Worm (Caenorhabditis elegans): ENCODE data around the gene D1054.10.

Gene D1054.10

DNA sequence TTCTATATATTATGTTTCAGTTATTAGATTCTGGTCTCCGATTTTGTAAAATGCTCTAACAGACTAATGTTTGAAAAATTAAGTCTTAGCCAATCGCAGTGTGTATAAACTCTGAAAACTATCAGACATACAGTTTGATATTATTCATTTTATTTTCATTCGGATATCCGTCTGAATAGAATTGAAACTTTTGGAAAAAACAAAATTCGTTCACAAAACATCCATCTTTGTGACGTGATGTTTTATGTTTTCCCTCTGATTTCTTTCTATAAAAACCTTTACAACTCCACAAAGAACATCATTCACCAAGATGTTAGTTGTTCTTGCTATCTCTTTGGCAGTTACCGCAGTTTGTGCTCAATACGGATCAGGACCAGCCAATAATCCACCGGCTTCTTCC is 823 bp upstream of the D1054.10 start, which contains the start of gene ule-3:
Gene ule-3, plus strand, starts transcription at position 301 of the 400 bp plus-strand sequence.
- TF ChIP-seq cog-1 (tag; optimal IDR thresholded peaks at IDR 0.05) (no peak), T22C8.4 (GFP tag; IDR thresholded peaks at IDR 0.05) (no peak)

DNA sequence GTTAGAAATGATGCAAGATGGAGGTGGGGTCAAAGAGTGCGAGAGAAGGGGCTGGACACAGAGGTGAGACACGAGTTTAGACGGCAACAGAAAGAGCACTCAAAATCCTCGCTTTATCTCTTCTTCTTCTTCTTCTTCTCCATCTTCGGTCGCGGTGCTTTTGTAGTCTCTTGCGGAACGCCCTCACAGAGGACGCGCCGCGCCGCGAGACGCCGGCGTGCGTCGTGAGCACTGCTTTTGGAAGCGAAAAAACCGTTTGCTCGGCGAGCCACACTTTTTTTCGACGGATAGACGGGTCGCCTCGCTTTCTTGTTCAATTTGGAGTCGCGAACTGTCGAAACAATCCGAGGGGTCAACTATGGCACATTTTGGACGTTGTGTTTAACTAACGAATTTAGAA is 1.8 kb downstream of the D1054.10 start, which contains the start of gene D1054.9:
Gene D1054.9, minus strand, starts transcription at position 137 of the 400 bp plus-strand sequence.
- TF ChIP-seq ztf-29 (GFP tag; IDR thresholded peaks at IDR 0.05) (no peak), flt-1 (GFP tag; IDR thresholded peaks at IDR 0.05) (no peak), tab-1 (GFP tag; IDR thresholded peaks at IDR 0.05) (no peak), med-1 (GFP tag; optimal IDR thresholded peaks at IDR 0.05; ENCODE audit: insufficient read depth) (no peak), ref-1 (GFP tag; conservative IDR thresholded peaks at IDR 0.05) (no peak), T22C8.4 (GFP tag; IDR thresholded peaks at IDR 0.05) (no peak), ztf-23 (GFP tag; IDR thresholded peaks at IDR 0.05) (no peak), cog-1 (tag; optimal IDR thresholded peaks at IDR 0.05) (no peak), klf-2 (GFP tag; conservative IDR thresholded peaks at IDR 0.05) (no peak)

DNA sequence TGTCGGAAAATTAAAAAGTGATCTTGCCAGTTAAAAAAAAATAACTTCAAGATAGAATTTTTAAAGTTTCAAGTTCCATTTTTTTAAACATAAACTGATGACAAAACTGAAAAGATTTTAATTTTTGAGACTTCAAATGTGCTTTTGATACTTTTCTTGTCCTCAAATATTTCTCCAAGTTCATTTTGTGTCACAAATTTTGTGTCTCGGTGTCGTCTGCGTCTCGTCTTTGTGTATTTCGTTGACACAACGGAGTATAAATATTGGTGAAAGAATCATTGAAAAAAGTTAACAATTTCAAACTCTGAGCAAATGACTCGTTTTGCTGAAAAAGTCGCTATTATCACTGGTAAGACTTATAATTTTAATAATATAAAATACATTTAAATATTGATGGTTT is 8.7 kb downstream of the D1054.10 start, which contains the start of gene D1054.8:
Gene D1054.8, plus strand, starts transcription at position 301 of the 400 bp plus-strand sequence.
- TF ChIP-seq ref-1 (GFP tag; conservative IDR thresholded peaks at IDR 0.05) (no peak), T22C8.4 (GFP tag; IDR thresholded peaks at IDR 0.05) (no peak), flt-1 (GFP tag; IDR thresholded peaks at IDR 0.05) (no peak), ztf-23 (GFP tag; IDR thresholded peaks at IDR 0.05) (no peak), ztf-29 (GFP tag; IDR thresholded peaks at IDR 0.05) (no peak), tab-1 (GFP tag; IDR thresholded peaks at IDR 0.05) (no peak), med-1 (GFP tag; optimal IDR thresholded peaks at IDR 0.05; ENCODE audit: insufficient read depth) (no peak), klf-2 (GFP tag; conservative IDR thresholded peaks at IDR 0.05) (no peak), cog-1 (tag; optimal IDR thresholded peaks at IDR 0.05) (no peak)

DNA sequence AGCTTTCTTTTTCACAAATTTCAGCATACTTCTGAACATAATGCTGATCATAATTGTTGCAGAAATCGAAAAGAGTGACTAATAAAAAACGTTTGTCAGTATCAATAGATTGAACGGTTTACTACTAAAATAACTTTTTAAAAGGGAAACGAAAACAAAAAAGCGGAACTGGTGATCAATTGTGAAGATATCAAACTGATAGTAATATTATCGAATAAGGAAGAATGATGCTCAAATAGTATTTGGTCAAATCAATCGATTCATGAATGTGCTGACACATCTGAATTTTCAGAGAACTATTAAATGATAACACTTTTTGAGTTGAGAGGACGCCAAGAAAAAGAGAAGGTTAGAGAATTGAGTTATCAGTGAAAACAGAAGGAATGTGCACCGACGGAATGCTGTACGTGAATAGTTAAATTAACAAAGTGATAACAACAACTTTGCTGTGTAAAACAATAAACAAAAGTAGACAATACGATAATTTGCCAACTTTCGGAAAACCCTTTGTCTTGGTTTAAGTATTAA is 16.1 kb downstream of the D1054.10 start, which contains the start of gene D1054.5:
Gene D1054.5, minus strand, starts transcription at position 51 of the 528 bp plus-strand sequence.
- TF ChIP-seq ztf-23 (GFP tag; IDR thresholded peaks at IDR 0.05): no peak
- TF ChIP-seq tab-1 (GFP tag; IDR thresholded peaks at IDR 0.05): no peak
- TF ChIP-seq ref-1 (GFP tag; conservative IDR thresholded peaks at IDR 0.05): no peak
- no peak for TF ChIP-seq ztf-29 (GFP tag; IDR thresholded peaks at IDR 0.05)
- TF ChIP-seq klf-2 (GFP tag; conservative IDR thresholded peaks at IDR 0.05): no peak
- TF ChIP-seq T22C8.4 (GFP tag; IDR thresholded peaks at IDR 0.05): no peak
- no peak for TF ChIP-seq cog-1 (tag; optimal IDR thresholded peaks at IDR 0.05)
- no peak for TF ChIP-seq flt-1 (GFP tag; IDR thresholded peaks at IDR 0.05)
- TF ChIP-seq med-1 (GFP tag; optimal IDR thresholded peaks at IDR 0.05; ENCODE audit: insufficient read depth): no peak

- TF ChIP-seq flt-1 (GFP tag; IDR thresholded peaks at IDR 0.05) (no peak), med-1 (GFP tag; optimal IDR thresholded peaks at IDR 0.05; ENCODE audit: insufficient read depth) (no peak), ref-1 (GFP tag; conservative IDR thresholded peaks at IDR 0.05) (no peak), klf-2 (GFP tag; conservative IDR thresholded peaks at IDR 0.05) (no peak), ztf-23 (GFP tag; IDR thresholded peaks at IDR 0.05) (no peak), cog-1 (tag; optimal IDR thresholded peaks at IDR 0.05) (no peak), T22C8.4 (GFP tag; IDR thresholded peaks at IDR 0.05) (no peak), ztf-29 (GFP tag; IDR thresholded peaks at IDR 0.05) (no peak), tab-1 (GFP tag; IDR thresholded peaks at IDR 0.05) (no peak)
Measured at ce11 chrV:10773216-10773615, 19.5 kb downstream of the D1054.10 start.

DNA sequence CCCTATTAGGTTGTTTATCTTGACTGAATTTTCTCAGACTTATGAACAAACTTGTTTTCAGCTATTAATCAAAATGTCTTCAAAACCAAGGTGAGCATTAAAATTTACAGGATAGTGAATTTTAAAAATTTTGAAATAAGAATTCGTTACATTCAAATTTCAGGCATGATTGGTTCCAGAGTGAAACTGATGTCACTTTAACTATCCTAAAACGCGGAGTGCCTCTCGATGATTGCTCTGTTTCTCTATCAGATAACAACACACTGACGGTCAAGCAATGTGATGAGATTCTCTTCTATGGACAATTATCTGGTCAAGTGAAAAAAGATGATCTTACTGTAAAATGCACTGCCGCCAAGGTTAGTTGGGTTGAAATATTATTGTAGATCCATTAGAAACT is 21.3 kb downstream of the D1054.10 start, which contains the start of gene D1054.3:
Gene D1054.3, plus strand, starts transcription at position 62 of the 400 bp plus-strand sequence.
- TF ChIP-seq T22C8.4 (GFP tag; IDR thresholded peaks at IDR 0.05): no peak
- TF ChIP-seq cog-1 (tag; optimal IDR thresholded peaks at IDR 0.05): no peak
- no peak for TF ChIP-seq ztf-23 (GFP tag; IDR thresholded peaks at IDR 0.05)
- TF ChIP-seq klf-2 (GFP tag; conservative IDR thresholded peaks at IDR 0.05): no peak

ce11 chrV:10770026-10770425 is 22.6 kb downstream of the D1054.10 start, which contains the start of the genes D1054.1 and pas-2:
TSS of gene D1054.1 (minus strand) at chrV:10770217.
TSS of gene pas-2 (plus strand) at chrV:10770368.
- no peak for TF ChIP-seq ztf-29 (GFP tag; IDR thresholded peaks at IDR 0.05)
- TF ChIP-seq cog-1 (tag; optimal IDR thresholded peaks at IDR 0.05): no peak
- no peak for TF ChIP-seq med-1 (GFP tag; optimal IDR thresholded peaks at IDR 0.05; ENCODE audit: insufficient read depth)
- TF ChIP-seq klf-2 (GFP tag; conservative IDR thresholded peaks at IDR 0.05): no peak
- TF ChIP-seq ztf-23 (GFP tag; IDR thresholded peaks at IDR 0.05): no peak
- TF ChIP-seq flt-1 (GFP tag; IDR thresholded peaks at IDR 0.05): no peak
- TF ChIP-seq tab-1 (GFP tag; IDR thresholded peaks at IDR 0.05): no peak
- TF ChIP-seq ref-1 (GFP tag; conservative IDR thresholded peaks at IDR 0.05): no peak
- no peak for TF ChIP-seq T22C8.4 (GFP tag; IDR thresholded peaks at IDR 0.05)

DNA sequence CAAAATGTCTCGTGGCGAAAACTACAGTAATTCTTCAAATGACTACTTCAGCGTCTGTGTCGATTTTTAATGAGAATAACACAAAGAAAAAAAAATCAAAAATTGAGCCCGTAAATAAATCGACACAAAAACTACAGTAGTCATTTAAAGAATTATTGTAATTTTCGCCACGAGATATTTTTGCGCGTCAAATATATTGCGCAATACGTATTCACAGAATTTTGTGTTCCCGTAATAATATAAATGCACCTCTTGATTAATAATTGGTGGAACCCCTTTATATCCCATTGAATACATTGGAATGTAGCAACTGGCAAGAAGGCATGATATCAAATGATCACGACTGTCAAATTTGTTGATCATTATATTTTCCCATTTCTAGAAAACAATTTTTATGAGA is 23.8 kb downstream of the D1054.10 start:
- TF ChIP-seq med-1 (GFP tag; optimal IDR thresholded peaks at IDR 0.05; ENCODE audit: insufficient read depth) (no peak), cog-1 (tag; optimal IDR thresholded peaks at IDR 0.05) (no peak), klf-2 (GFP tag; conservative IDR thresholded peaks at IDR 0.05) (no peak), ref-1 (GFP tag; conservative IDR thresholded peaks at IDR 0.05) (no peak), T22C8.4 (GFP tag; IDR thresholded peaks at IDR 0.05) (no peak), ztf-29 (GFP tag; IDR thresholded peaks at IDR 0.05) (no peak), flt-1 (GFP tag; IDR thresholded peaks at IDR 0.05) (no peak), ztf-23 (GFP tag; IDR thresholded peaks at IDR 0.05) (no peak), tab-1 (GFP tag; IDR thresholded peaks at IDR 0.05) (no peak)

DNA sequence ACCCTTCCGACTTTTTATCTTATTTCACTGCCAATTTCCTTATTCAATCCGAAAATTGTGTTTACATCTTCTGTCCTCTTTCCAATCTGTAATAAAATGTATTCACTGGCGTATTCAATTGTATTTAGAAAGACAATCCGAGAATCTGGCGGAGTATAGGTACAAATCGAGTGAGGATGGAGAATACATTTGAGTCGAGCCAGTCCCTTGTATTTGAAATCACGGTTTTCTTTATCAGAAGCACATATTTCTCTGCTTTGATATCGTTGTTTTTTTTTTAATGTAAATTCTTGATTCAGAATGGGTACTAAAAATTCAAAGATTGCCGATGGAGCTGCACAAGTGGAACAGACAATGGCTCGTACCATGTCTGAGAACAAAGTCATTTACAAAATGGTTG is 28.6 kb downstream of the D1054.10 start, which contains the start of gene ocr-1:
Gene ocr-1, plus strand, starts transcription at position 301 of the 400 bp plus-strand sequence.
- TF ChIP-seq flt-1 (GFP tag; IDR thresholded peaks at IDR 0.05) (no peak), ztf-23 (GFP tag; IDR thresholded peaks at IDR 0.05) (no peak), cog-1 (tag; optimal IDR thresholded peaks at IDR 0.05) (no peak), tab-1 (GFP tag; IDR thresholded peaks at IDR 0.05) (no peak), med-1 (GFP tag; optimal IDR thresholded peaks at IDR 0.05; ENCODE audit: insufficient read depth) (no peak), ref-1 (GFP tag; conservative IDR thresholded peaks at IDR 0.05) (no peak), klf-2 (GFP tag; conservative IDR thresholded peaks at IDR 0.05) (no peak), T22C8.4 (GFP tag; IDR thresholded peaks at IDR 0.05) (no peak), ztf-29 (GFP tag; IDR thresholded peaks at IDR 0.05) (no peak)

- TF ChIP-seq med-1 (GFP tag; optimal IDR thresholded peaks at IDR 0.05; ENCODE audit: insufficient read depth) (no peak), flt-1 (GFP tag; IDR thresholded peaks at IDR 0.05) (no peak), klf-2 (GFP tag; conservative IDR thresholded peaks at IDR 0.05) (no peak), ztf-23 (GFP tag; IDR thresholded peaks at IDR 0.05) (no peak), T22C8.4 (GFP tag; IDR thresholded peaks at IDR 0.05) (no peak), tab-1 (GFP tag; IDR thresholded peaks at IDR 0.05) (no peak), cog-1 (tag; optimal IDR thresholded peaks at IDR 0.05) (no peak), ztf-29 (GFP tag; IDR thresholded peaks at IDR 0.05) (no peak), ref-1 (GFP tag; conservative IDR thresholded peaks at IDR 0.05) (no peak)
Measured at ce11 chrV:10762695-10763094, 30.0 kb downstream of the D1054.10 start, which contains the start of gene sre-6. TSS of gene sre-6 (minus strand) at chrV:10762795.
